Fruit fly (Drosophila melanogaster) whole organism, prepupa: Measurements from ENCODE around the gene pins.

Experiments used
- CG10631 ChIP-seq: fragments of 200-800 bp; sonication (Bioruptor generic); optimal IDR thresholded peaks from 2 replicates; lab custom pipeline; 2016; ENCODE audit warnings: missing biosample characterization, missing genetic modification characterization
- CG10669 ChIP-seq: fragments of 200-800 bp; sonication (Bioruptor generic); optimal IDR thresholded peaks from 3 replicates; lab custom pipeline; 2018; ENCODE audit warnings: missing biosample characterization, mild to moderate bottlenecking, missing genetic modification characterization, moderate library complexity
- CG11294 ChIP-seq: fragments of 200-800 bp; sonication (Bioruptor generic); IDR thresholded peaks from 2 replicates; pipeline ENCODE4 v1.3.6; 2022; ENCODE audit warnings: missing biosample characterization, missing genetic modification characterization
- CG11902 ChIP-seq: fragments of 200-800 bp; sonication (Bioruptor generic); optimal IDR thresholded peaks from 3 replicates; lab custom pipeline; 2016; ENCODE audit warnings: missing biosample characterization, missing genetic modification characterization
- CG15336 ChIP-seq: fragments of 200-800 bp; sonication (Bioruptor generic); IDR thresholded peaks from 2 replicates; pipeline ENCODE4 v1.3.6; 2022; ENCODE audit warnings: missing biosample characterization, missing genetic modification characterization
- CG16779 ChIP-seq: fragments of 200-800 bp; sonication (Bioruptor generic); optimal IDR thresholded peaks from 3 replicates; lab custom pipeline; 2017; ENCODE audit warnings: missing biosample characterization, mild to moderate bottlenecking, missing genetic modification characterization
- CG31627 ChIP-seq: fragments of 200-800 bp; sonication (Bioruptor generic); optimal IDR thresholded peaks from 3 replicates; lab custom pipeline; 2016; ENCODE audit warnings: missing biosample characterization, missing genetic modification characterization
- CG32006 ChIP-seq: fragments of 200-800 bp; sonication (Bioruptor generic); optimal IDR thresholded peaks from 3 replicates; lab custom pipeline; 2017; ENCODE audit warnings: missing biosample characterization, mild to moderate bottlenecking, missing genetic modification characterization
- CG34406 ChIP-seq: fragments of 200-800 bp; sonication (Bioruptor generic); optimal IDR thresholded peaks from 3 replicates; lab custom pipeline; 2016; ENCODE audit warnings: missing biosample characterization, missing genetic modification characterization
- CG6854 ChIP-seq: fragments of 200-800 bp; sonication (Bioruptor generic); optimal IDR thresholded peaks from 2 replicates; lab custom pipeline; 2017; ENCODE audit warnings: missing biosample characterization, mild to moderate bottlenecking, missing genetic modification characterization
- CG8119 ChIP-seq: fragments of 200-800 bp; sonication (Bioruptor generic); IDR thresholded peaks from 3 replicates; pipeline ENCODE4 v1.3.6; 2022; ENCODE audit warnings: missing biosample characterization, missing genetic modification characterization
- CG8632 ChIP-seq: fragments of 200-800 bp; sonication (Bioruptor generic); optimal IDR thresholded peaks from 3 replicates; lab custom pipeline; 2016; ENCODE audit warnings: missing biosample characterization, missing genetic modification characterization
- Eip75B ChIP-seq: fragments of 200-800 bp; sonication (Bioruptor generic); optimal IDR thresholded peaks from 3 replicates; lab custom pipeline; 2016; ENCODE audit warnings: missing biosample characterization, missing genetic modification characterization
- Eip78C ChIP-seq: fragments of 200-800 bp; sonication (Bioruptor generic); peaks from one replicate; lab custom pipeline; 2016; ENCODE audit warnings: missing biosample characterization, missing genetic modification characterization
- Ets96B ChIP-seq: fragments of 200-800 bp; optimal IDR thresholded peaks from 2 replicates; lab custom pipeline; 2019; ENCODE audit warnings: missing biosample characterization, mild to moderate bottlenecking, missing genetic modification characterization, moderate library complexity
- Gug ChIP-seq: fragments of 200-800 bp; sonication (Bioruptor generic); IDR thresholded peaks from 2 replicates; pipeline ENCODE4 v1.3.6; 2022; ENCODE audit warnings: missing biosample characterization, missing genetic modification characterization
- Hr39 ChIP-seq: fragments of 200-800 bp; sonication (Bioruptor generic); optimal IDR thresholded peaks from 2 replicates; lab custom pipeline; 2016; ENCODE audit warnings: missing biosample characterization, missing genetic modification characterization
- Met ChIP-seq: fragments of 200-800 bp; sonication (Bioruptor generic); optimal IDR thresholded peaks from 3 replicates; lab custom pipeline; 2016; ENCODE audit warnings: missing biosample characterization, missing genetic modification characterization
- Smox ChIP-seq: fragments of 200-800 bp; sonication (Bioruptor generic); optimal IDR thresholded peaks from 3 replicates; lab custom pipeline; 2016; ENCODE audit warnings: missing biosample characterization, missing genetic modification characterization
- Sox102F ChIP-seq: fragments of 200-800 bp; sonication (Bioruptor generic); optimal IDR thresholded peaks from 2 replicates; lab custom pipeline; 2016; ENCODE audit warnings: missing biosample characterization, mild to moderate bottlenecking, missing genetic modification characterization
- acj6 ChIP-seq: fragments of 200-800 bp; sonication (Bioruptor generic); optimal IDR thresholded peaks from 3 replicates; lab custom pipeline; 2016; ENCODE audit warnings: missing biosample characterization, missing genetic modification characterization
- cyc ChIP-seq: fragments of 200-800 bp; sonication (Bioruptor generic); optimal IDR thresholded peaks from 3 replicates; lab custom pipeline; 2016; ENCODE audit warnings: missing biosample characterization, missing genetic modification characterization
- dac ChIP-seq: fragments of 200-800 bp; sonication (Bioruptor generic); optimal IDR thresholded peaks from 2 replicates; lab custom pipeline; 2017; ENCODE audit warnings: missing biosample characterization, mild to moderate bottlenecking, missing genetic modification characterization
- dsx ChIP-seq: fragments of 200-800 bp; optimal IDR thresholded peaks from 3 replicates; lab custom pipeline; 2019; ENCODE audit warnings: missing biosample characterization, mild to moderate bottlenecking, missing genetic modification characterization, moderate library complexity; ENCODE audit not compliant: poor library complexity, severe bottlenecking
- eg ChIP-seq: fragments of 200-800 bp; sonication (Bioruptor generic); IDR thresholded peaks from 3 replicates; pipeline ENCODE4 v1.3.6; 2022; ENCODE audit warnings: missing biosample characterization, missing genetic modification characterization
- fd59A ChIP-seq: fragments of 200-800 bp; sonication (Bioruptor generic); optimal IDR thresholded peaks from 2 replicates; lab custom pipeline; 2017; ENCODE audit warnings: missing biosample characterization, mild to moderate bottlenecking, missing genetic modification characterization, missing genetic modification reagents
- fkh ChIP-seq: fragments of 200-800 bp; sonication (Bioruptor generic); optimal IDR thresholded peaks from 3 replicates; lab custom pipeline; 2017; ENCODE audit warnings: missing biosample characterization, mild to moderate bottlenecking, missing genetic modification characterization, moderate library complexity
- lz ChIP-seq: fragments of 200-800 bp; sonication (Bioruptor generic); optimal IDR thresholded peaks from 3 replicates; lab custom pipeline; 2016; ENCODE audit warnings: missing biosample characterization, missing genetic modification characterization
- net ChIP-seq: fragments of 200-800 bp; sonication (Bioruptor generic); optimal IDR thresholded peaks from 3 replicates; lab custom pipeline; 2016; ENCODE audit warnings: missing biosample characterization, missing genetic modification characterization
- pdm3 ChIP-seq: fragments of 200-800 bp; sonication (Bioruptor generic); optimal IDR thresholded peaks from 3 replicates; lab custom pipeline; 2016; ENCODE audit warnings: missing biosample characterization, missing genetic modification characterization
- svp ChIP-seq: fragments of 200-800 bp; sonication (Bioruptor generic); peaks from one replicate; lab custom pipeline; 2016; ENCODE audit warnings: missing biosample characterization, missing genetic modification characterization
- topi ChIP-seq: fragments of 200-800 bp; sonication (Bioruptor generic); optimal IDR thresholded peaks from 3 replicates; lab custom pipeline; 2016; ENCODE audit warnings: missing biosample characterization, missing genetic modification characterization

pins gene

dm6 chr3R:27582634-27583181 is at the start of gene pins:
pins (plus strand) TSS chr3R:27582840.
- no peak for TF ChIP-seq svp (GFP tag; lab: Kevin White, UChicago)

- TF ChIP-seq CG15336 (no peak), lz (GFP tag; lab: Kevin White, UChicago) (no peak), cyc (no peak), eg (no peak)
- TF ChIP-seq, all 60 proteins: peak for 0
Measured at dm6 chr3R:27533225-27533624, 49.4 kb upstream of the pins start.

- TF ChIP-seq CG11294 (no peak), CG6854 (GFP tag; lab: Kevin White, UChicago) (no peak), Smox (GFP tag; lab: Kevin White, UChicago) (no peak), CG10631 (GFP tag; lab: Kevin White, UChicago) (no peak), CG8119 (GFP tag; lab: Robert Waterston, UW) (no peak)
- TF ChIP-seq, all 60 proteins: peak for 0
Measured at dm6 chr3R:27542197-27542596, 40.4 kb upstream of the pins start, which contains the start of gene Gr98b. Gr98b (plus strand) TSS chr3R:27542497.

- no peak for TF ChIP-seq Gug (GFP tag; lab: Robert Waterston, UW)
- no peak for TF ChIP-seq Eip75B (GFP tag; lab: Kevin White, UChicago)
- TF ChIP-seq dsx = no peak
- TF ChIP-seq fd59A = no peak
Measured at dm6 chr3R:27544143-27544542, 38.5 kb upstream of the pins start, which contains the start of gene Gr98c. Gr98c (plus strand) TSS chr3R:27544443.

dm6 chr3R:27545752-27546151 is 36.9 kb upstream of the pins start, which contains the start of gene Gr98d:
Gr98d (plus strand) TSS chr3R:27546052.
- TF ChIP-seq CG32006 (GFP tag; lab: Kevin White, UChicago) (no peak), Ets96B (tag; lab: Kevin White, UChicago) (no peak)

- TF ChIP-seq Eip78C (GFP tag; lab: Kevin White, UChicago) (no peak), topi (GFP tag; lab: Kevin White, UChicago) (no peak), Sox102F (GFP tag; lab: Kevin White, UChicago) (no peak), net (no peak), CG10669 (no peak), CG31627 (GFP tag; lab: Kevin White, UChicago) (no peak), CG8632 (GFP tag; lab: Kevin White, UChicago) (no peak)
- TF ChIP-seq, all 60 proteins: peak for 0
Measured at dm6 chr3R:27547378-27547949, 35.2 kb upstream of the pins start.

dm6 chr3R:27552710-27553109 is 29.9 kb upstream of the pins start:
- TF ChIP-seq acj6 (no peak), CG16779 (tag; lab: Kevin White, UChicago) (no peak), pdm3 (GFP tag; lab: Kevin White, UChicago) (no peak), Hr39 (GFP tag; lab: Kevin White, UChicago) (no peak), CG32006 (GFP tag; lab: Kevin White, UChicago) (no peak)

- TF ChIP-seq CG10631 (GFP tag; lab: Kevin White, UChicago) (no peak), CG16779 (tag; lab: Kevin White, UChicago) (no peak), Met (GFP tag; lab: Kevin White, UChicago) (no peak), CG11902 (GFP tag; lab: Kevin White, UChicago) (no peak), net (no peak), Smox (GFP tag; lab: Kevin White, UChicago) (no peak), CG34406 (GFP tag; lab: Kevin White, UChicago) (no peak), dac (GFP tag; lab: Kevin White, UChicago) (no peak), fkh (GFP tag; lab: Kevin White, UChicago) (no peak), CG8632 (GFP tag; lab: Kevin White, UChicago) (no peak), fd59A (no peak), CG11294 (no peak)
Measured at dm6 chr3R:27553379-27553778, 29.3 kb upstream of the pins start.
